Fruit fly (Drosophila melanogaster): ENCODE measurements around the gene hoe2.

hoe2 gene

DNA sequence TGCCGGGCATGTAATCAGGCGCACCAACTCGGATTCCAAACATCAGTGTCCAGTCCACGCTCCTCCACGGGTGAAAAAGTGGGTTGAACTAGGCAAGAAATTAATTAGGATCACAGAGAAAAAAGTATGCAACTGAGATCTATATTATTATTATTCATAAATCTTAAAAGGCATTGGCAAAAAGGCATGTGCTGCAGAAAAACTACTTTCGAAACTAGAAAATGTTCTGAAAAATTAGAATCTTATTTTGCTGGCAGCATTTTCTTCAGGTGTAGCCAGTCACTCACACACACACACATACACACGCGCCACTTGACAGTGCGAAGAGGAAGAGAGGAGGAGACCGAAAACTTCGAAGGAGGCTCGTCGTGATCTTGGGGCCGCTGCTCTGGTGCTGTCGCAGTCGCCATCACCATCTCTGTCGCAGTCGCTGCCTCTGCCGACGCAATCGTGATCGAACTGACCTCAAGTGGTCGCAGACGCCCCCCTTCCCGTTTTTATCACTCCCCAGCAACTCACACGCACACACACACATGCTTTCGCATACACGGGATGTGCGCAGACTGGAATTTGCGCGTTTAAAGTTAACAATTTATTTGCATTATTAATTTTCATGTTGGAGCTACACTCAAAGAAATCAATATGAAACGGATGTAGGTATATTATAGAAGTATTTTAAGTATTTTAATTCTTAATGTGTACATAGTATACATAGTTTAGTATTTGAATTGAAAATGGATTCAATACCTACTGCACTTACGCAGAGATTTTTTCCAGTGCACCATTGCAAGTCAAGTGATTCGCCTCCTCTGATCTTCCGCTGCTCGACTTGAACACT is 48.6 kb downstream of the hoe2 start (continued):
- TF ChIP-seq dmrt93B (GFP tag; optimal IDR thresholded peaks at IDR 0.05): peak; percentile 86
- TF ChIP-seq Dfd (GFP tag; optimal IDR thresholded peaks at IDR 0.05): peak; percentile 19
- no peak for TF ChIP-seq Abd-B (GFP tag; optimal IDR thresholded peaks at IDR 0.05)
- peak; percentile 81 for TF ChIP-seq CG9705 (GFP tag; optimal IDR thresholded peaks at IDR 0.05)

DNA sequence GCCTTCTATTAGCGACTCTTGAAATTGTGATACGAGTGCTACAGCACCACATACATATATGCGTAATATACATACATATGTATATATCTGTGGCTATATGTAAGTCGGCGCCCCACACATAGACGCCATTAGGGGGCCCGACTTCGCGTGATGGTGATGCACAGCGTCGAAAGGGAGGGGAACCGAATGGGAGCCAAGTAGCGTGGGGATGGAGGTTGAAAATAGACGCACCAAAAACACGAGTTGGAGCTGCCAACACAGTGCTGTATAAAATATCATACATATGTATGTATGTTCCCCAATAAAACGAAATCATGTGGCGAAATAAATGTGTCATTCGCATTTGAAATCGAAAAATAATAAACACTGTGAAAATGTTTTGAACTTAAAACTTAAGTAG is 49.6 kb downstream of the hoe2 start:
- TF ChIP-seq CG32264 (GFP tag; optimal IDR thresholded peaks at IDR 0.05) (no peak), CrebA (GFP tag; optimal IDR thresholded peaks at IDR 0.05; ENCODE audit: borderline replicate concordance) (no peak), Hr83 (GFP tag; optimal IDR thresholded peaks at IDR 0.05; ENCODE audit: poor library complexity, severe bottlenecking) (no peak)

- TF ChIP-seq rgr (GFP tag; optimal IDR thresholded peaks at IDR 0.05) (no peak), sage (GFP tag; optimal IDR thresholded peaks at IDR 0.05) (no peak), lola (GFP tag; optimal IDR thresholded peaks at IDR 0.05) (no peak), Dfd (GFP tag; optimal IDR thresholded peaks at IDR 0.05) (no peak), psq (GFP tag; optimal IDR thresholded peaks at IDR 0.05) (no peak), ey (GFP tag; optimal IDR thresholded peaks at IDR 0.05) (no peak), Vsx2 (GFP tag; optimal IDR thresholded peaks at IDR 0.05; ENCODE audit: partially characterized antibody) (no peak), Rel (GFP tag; optimal IDR thresholded peaks at IDR 0.05) (no peak), Rel (tag; optimal IDR thresholded peaks at IDR 0.05) (no peak), dmrt93B (GFP tag; optimal IDR thresholded peaks at IDR 0.05) (no peak), foxo (GFP tag; optimal IDR thresholded peaks at IDR 0.05) (no peak), OdsH (GFP tag; optimal IDR thresholded peaks at IDR 0.05) (no peak), Hnf4 (GFP tag; optimal IDR thresholded peaks at IDR 0.05) (no peak), Dif (GFP tag; optimal IDR thresholded peaks at IDR 0.05; ENCODE audit: partially characterized antibody) (no peak), pan (optimal IDR thresholded peaks at IDR 0.05) (no peak), sv (GFP tag; optimal IDR thresholded peaks at IDR 0.05) (no peak), br (GFP tag; optimal IDR thresholded peaks at IDR 0.05) (no peak), brk (GFP tag; optimal IDR thresholded peaks at IDR 0.05) (no peak), Hr83 (GFP tag; optimal IDR thresholded peaks at IDR 0.05; ENCODE audit: poor library complexity, severe bottlenecking) (no peak)
Measured at dm6 chr2L:4886132-4886531, 50.1 kb downstream of the hoe2 start.
